Worm (Caenorhabditis elegans) whole organism, L4/young adult: ENCODE measurements around the gene C49A9.9.
"Not testable (repeated sequence)": the region's sequence is repeated elsewhere in the genome, so short reads cannot be mapped to it uniquely, and the experiment has no call there.

Experiments
- W03F9.2 ChIP-seq: fragments of 150-350 bp; optimal IDR thresholded peaks from 2 replicates; lab custom pipeline; 2014; ENCODE audit warnings: missing biosample characterization, missing genetic modification characterization
- dao-5 ChIP-seq: sonication (generic microtip); optimal IDR thresholded peaks from 2 replicates; lab custom pipeline; 2016; ENCODE audit warnings: missing genotype, missing genetic modification characterization, moderate library complexity, missing compliant biosample characterization
- him-1 ChIP-seq: sonication (generic microtip); optimal IDR thresholded peaks from 2 replicates; lab custom pipeline; 2016; ENCODE audit warnings: missing genotype, missing genetic modification reagents, missing genetic modification characterization, missing compliant biosample characterization

The C49A9.9 gene

ce11 chrIV:6225143-6225542 is 8.0 kb downstream of the C49A9.9 start, which contains the start of gene C49A9.2:
Gene C49A9.2 (plus strand): TSS chrIV:6225443.
- TF ChIP-seq W03F9.2 (tag; lab: Kevin White, UChicago), result no peak
- TF ChIP-seq dao-5 (tag; lab: Kevin White, UChicago), result no peak
- TF ChIP-seq him-1 (tag; lab: Kevin White, UChicago), result no peak

- TF ChIP-seq dao-5 (tag; lab: Kevin White, UChicago) (no peak), him-1 (tag; lab: Kevin White, UChicago) (no peak), W03F9.2 (tag; lab: Kevin White, UChicago) (no peak)
These were observed 10.8 kb downstream of the C49A9.9 start, which contains the start of gene C49A9.1 for ce11 chrIV:6227974-6228373. Gene C49A9.1 (plus strand): TSS chrIV:6228190.

- TF ChIP-seq dao-5 (tag; lab: Kevin White, UChicago), result no peak
- no peak for TF ChIP-seq him-1 (tag; lab: Kevin White, UChicago)
- no peak for TF ChIP-seq W03F9.2 (tag; lab: Kevin White, UChicago)
These were observed 13.4 kb downstream of the C49A9.9 start, which contains the start of gene F58F9.4 for ce11 chrIV:6230560-6231073. Gene F58F9.4 (plus strand): TSS chrIV:6231023.

ce11 chrIV:6232769-6233290 is 15.7 kb downstream of the C49A9.9 start, which contains the start of gene F58F9.3:
Gene F58F9.3 (plus strand): TSS chrIV:6233240.
- TF ChIP-seq dao-5 (tag; lab: Kevin White, UChicago), result no peak
- TF ChIP-seq W03F9.2 (tag; lab: Kevin White, UChicago), result no peak
- no peak for TF ChIP-seq him-1 (tag; lab: Kevin White, UChicago)

ce11 chrIV:6237508-6238227 is 20.5 kb downstream of the C49A9.9 start, which contains the start of the genes F58F9.6 and F58F9.8:
Gene F58F9.6 (minus strand): TSS chrIV:6237608.
Gene F58F9.8 (plus strand): TSS chrIV:6238177.
- no peak for TF ChIP-seq W03F9.2 (tag; lab: Kevin White, UChicago)
- no peak for TF ChIP-seq dao-5 (tag; lab: Kevin White, UChicago)
- no peak for TF ChIP-seq him-1 (tag; lab: Kevin White, UChicago)

DNA sequence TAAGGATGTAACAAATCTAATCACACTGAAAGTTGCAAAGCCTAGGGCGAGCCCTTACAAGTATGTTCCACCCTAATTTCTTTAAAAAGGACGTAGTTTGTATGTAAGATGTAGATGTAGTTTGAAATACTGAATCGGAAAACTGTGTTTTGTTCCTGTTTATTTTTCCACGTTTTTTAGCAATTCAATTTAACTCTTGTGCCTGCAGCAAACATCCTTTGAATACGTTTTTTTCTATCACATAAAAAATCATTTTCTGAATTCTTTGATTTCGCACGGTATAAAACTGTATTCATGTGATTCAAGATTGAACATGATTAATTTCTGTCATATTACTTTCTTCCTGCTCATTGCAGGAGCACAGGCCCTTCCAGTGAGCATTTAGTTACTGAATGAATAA is 22.8 kb downstream of the C49A9.9 start, which contains the start of gene F58F9.9:
TSS of gene F58F9.9 (plus strand) at position 301 of the 400 bp plus-strand sequence.
- TF ChIP-seq W03F9.2 (tag; lab: Kevin White, UChicago) (no peak), him-1 (tag; lab: Kevin White, UChicago) (no peak), dao-5 (tag; lab: Kevin White, UChicago) (no peak)

ce11 chrIV:6248486-6248885 is 31.3 kb downstream of the C49A9.9 start, which contains the start of gene acox-3:
Gene acox-3 (minus strand): TSS chrIV:6248492.
- no peak for TF ChIP-seq dao-5 (tag; lab: Kevin White, UChicago)
- no peak for TF ChIP-seq him-1 (tag; lab: Kevin White, UChicago)
- TF ChIP-seq W03F9.2 (tag; lab: Kevin White, UChicago), result no peak

DNA sequence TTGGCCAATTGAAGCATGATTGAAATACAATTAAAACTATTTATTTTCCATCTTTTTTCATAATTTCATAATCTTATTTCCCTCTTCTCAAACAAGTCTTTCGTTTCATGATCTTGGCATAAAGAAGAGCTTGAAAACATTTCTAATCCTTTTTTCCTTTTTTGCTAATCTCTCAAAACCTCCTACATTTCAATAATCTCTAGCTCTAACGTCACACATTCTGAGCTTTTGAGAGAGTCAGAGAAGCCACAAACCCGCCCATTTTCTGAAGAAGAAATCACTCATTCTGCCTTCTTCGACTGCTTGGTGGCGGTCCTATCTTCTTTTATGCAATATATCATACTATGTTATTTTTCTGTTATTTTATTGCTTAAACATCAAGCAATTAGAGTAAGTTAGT is 32.4 kb downstream of the C49A9.9 start, which contains the start of gene F58F9.1:
TSS of gene F58F9.1 (plus strand) at position 251 of the 400 bp plus-strand sequence.
- TF ChIP-seq him-1 (tag; lab: Kevin White, UChicago) (no peak), W03F9.2 (tag; lab: Kevin White, UChicago) (no peak), dao-5 (tag; lab: Kevin White, UChicago) (no peak)

- TF ChIP-seq W03F9.2, dao-5, him-1 (tag; lab: Kevin White, UChicago): not testable (repeated sequence)
These were observed 35.8 kb downstream of the C49A9.9 start, which contains the start of gene T13A10.2 for ce11 chrIV:6253000-6253399. Gene T13A10.2 (plus strand): TSS chrIV:6253300.

ce11 chrIV:6254635-6255034 is 37.5 kb downstream of the C49A9.9 start, which contains the start of gene T13A10.64:
Gene T13A10.64 (plus strand): TSS chrIV:6254935.
- TF ChIP-seq W03F9.2 (tag; lab: Kevin White, UChicago), result no peak
- no peak for TF ChIP-seq dao-5 (tag; lab: Kevin White, UChicago)
- no peak for TF ChIP-seq him-1 (tag; lab: Kevin White, UChicago)

DNA sequence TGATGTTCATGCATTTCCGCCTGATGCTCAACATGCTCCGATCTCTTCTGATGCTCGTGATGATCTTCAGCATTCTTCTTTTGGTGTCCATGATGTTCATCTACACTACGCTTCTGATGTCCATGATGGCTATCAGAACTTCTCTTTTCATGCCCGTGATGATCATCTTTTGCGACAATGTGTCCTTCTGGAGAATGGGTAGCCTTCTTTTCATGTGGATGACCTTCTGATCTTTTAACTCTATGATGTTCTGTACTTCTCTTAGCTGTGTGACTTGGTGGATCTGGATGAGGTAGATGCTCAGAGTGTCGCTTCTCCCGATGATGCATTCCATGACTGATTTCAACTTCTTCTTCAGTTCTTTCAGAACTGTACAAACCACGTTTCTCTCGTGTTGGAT is 41.8 kb downstream of the C49A9.9 start:
- TF ChIP-seq him-1 (tag; lab: Kevin White, UChicago), result no peak

ce11 chrIV:6259732-6260131 is 42.6 kb downstream of the C49A9.9 start, which contains the start of gene nlp-16:
Gene nlp-16 (minus strand): TSS chrIV:6259832.
- TF ChIP-seq W03F9.2 (tag; lab: Kevin White, UChicago) (no peak), him-1 (tag; lab: Kevin White, UChicago) (no peak), dao-5 (tag; lab: Kevin White, UChicago) (no peak)

DNA sequence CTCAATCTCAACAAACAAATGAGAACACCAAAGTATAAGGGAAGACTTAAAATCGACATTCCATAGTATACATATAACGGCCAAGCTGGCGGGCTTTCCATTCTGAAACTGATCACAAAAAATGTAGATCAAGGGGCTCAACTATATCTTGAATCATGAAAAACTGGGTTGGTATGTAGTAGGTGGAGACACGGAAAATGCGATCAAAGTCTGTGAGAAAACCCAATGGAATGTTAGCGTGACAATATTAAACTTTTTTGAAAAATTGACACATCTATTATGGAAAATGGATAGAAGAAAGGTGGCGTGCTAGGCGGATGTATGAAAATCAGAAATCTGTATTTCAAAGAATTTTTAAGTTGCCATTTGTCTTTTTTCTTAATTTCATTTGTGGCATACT is 46.1 kb downstream of the C49A9.9 start, which contains the start of gene srv-28:
TSS of gene srv-28 (minus strand) at position 101 of the 400 bp plus-strand sequence.
- TF ChIP-seq dao-5 (tag; lab: Kevin White, UChicago), result no peak
- TF ChIP-seq W03F9.2 (tag; lab: Kevin White, UChicago), result no peak
- no peak for TF ChIP-seq him-1 (tag; lab: Kevin White, UChicago)
